Fruit fly (Drosophila melanogaster): Measurements from ENCODE around the gene CG13731.

Gene CG13731

DNA sequence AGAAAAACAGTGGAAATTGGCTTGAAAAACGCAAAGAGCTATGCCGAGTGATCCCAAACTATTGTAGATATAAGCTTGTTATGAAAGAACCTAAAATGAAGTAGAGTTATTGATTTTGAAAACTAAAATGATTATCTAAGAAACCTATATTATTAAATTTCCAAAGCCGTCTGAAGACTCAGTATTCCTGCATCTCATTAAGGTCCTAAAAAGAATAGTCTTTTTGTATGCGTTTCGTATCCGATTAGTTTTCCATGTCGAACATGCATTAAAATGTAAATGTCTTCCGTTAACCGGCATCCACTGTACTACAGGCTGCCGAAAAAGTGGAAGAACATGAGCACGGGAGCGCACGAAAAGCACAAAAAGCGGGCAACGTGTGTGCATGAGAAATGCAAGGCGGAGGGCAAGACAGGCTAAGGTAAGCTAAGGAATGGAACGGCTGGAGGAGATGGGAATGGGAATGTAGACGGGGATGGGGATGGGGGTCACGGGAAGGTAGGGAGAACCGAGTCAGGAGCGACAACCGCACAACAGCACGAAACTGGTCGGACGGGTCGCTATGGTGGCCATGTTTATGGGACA is 31.9 kb upstream of the CG13731 start:
- no peak for TF ChIP-seq CrebA (GFP tag; optimal IDR thresholded peaks at IDR 0.05; ENCODE audit: borderline replicate concordance)
- peak; percentile 80 for TF ChIP-seq woc (GFP tag; optimal IDR thresholded peaks at IDR 0.05)
- no peak for TF ChIP-seq tai (GFP tag; optimal IDR thresholded peaks at IDR 0.05)
- peak; percentile 86 for TF ChIP-seq psq (GFP tag; optimal IDR thresholded peaks at IDR 0.05)
- TF ChIP-seq dmrt93B (GFP tag; optimal IDR thresholded peaks at IDR 0.05): peak; percentile 23
- TF ChIP-seq fru (GFP tag; optimal IDR thresholded peaks at IDR 0.05): peak; percentile 83
- no peak for TF ChIP-seq Mio (GFP tag; optimal IDR thresholded peaks at IDR 0.05)
- no peak for TF ChIP-seq Rel (GFP tag; optimal IDR thresholded peaks at IDR 0.05)
- peak; percentile 7 for TF ChIP-seq Rel (tag; optimal IDR thresholded peaks at IDR 0.05)
- TF ChIP-seq Dfd (GFP tag; optimal IDR thresholded peaks at IDR 0.05): no peak
- no peak for TF ChIP-seq Hr83 (GFP tag; optimal IDR thresholded peaks at IDR 0.05; ENCODE audit: poor library complexity, severe bottlenecking)
- TF ChIP-seq Hr78 (GFP tag; optimal IDR thresholded peaks at IDR 0.05): no peak
- TF ChIP-seq br (GFP tag; optimal IDR thresholded peaks at IDR 0.05): peak; percentile 78
- TF ChIP-seq jim (GFP tag; optimal IDR thresholded peaks at IDR 0.05): peak; percentile 3
- no peak for TF ChIP-seq pan (optimal IDR thresholded peaks at IDR 0.05)
- TF ChIP-seq ey (GFP tag; optimal IDR thresholded peaks at IDR 0.05): peak; percentile 62
- peak; percentile 60 for TF ChIP-seq rgr (GFP tag; optimal IDR thresholded peaks at IDR 0.05)
- no peak for TF ChIP-seq sv (GFP tag; optimal IDR thresholded peaks at IDR 0.05)
- TF ChIP-seq OdsH (GFP tag; optimal IDR thresholded peaks at IDR 0.05): peak; percentile 79
- no peak for TF ChIP-seq Jra (GFP tag; optimal IDR thresholded peaks at IDR 0.05)
- no peak for TF ChIP-seq dsf (GFP tag; optimal IDR thresholded peaks at IDR 0.05; ENCODE audit: borderline replicate concordance)
- TF ChIP-seq Abd-B (GFP tag; optimal IDR thresholded peaks at IDR 0.05): no peak
- TF ChIP-seq lola (GFP tag; optimal IDR thresholded peaks at IDR 0.05): no peak
- TF ChIP-seq N (GFP tag; optimal IDR thresholded peaks at IDR 0.05): no peak
- peak; percentile 5 to 59 for TF ChIP-seq dl (GFP tag; optimal IDR thresholded peaks at IDR 0.05; ENCODE audit: insufficient read depth in 1 of 2, partially characterized antibody in 2 of 2)
- peak; percentile 72 for TF ChIP-seq Sp1 (GFP tag; optimal IDR thresholded peaks at IDR 0.05)
- no peak for TF ChIP-seq Myc (optimal IDR thresholded peaks at IDR 0.05)
- no peak for TF ChIP-seq CG9705 (GFP tag; optimal IDR thresholded peaks at IDR 0.05)
- TF ChIP-seq HLH106 (tag; optimal IDR thresholded peaks at IDR 0.05): peak; percentile 71
- peak; percentile 65 for TF ChIP-seq h (GFP tag; optimal IDR thresholded peaks at IDR 0.05)
- peak; percentile 4 for TF ChIP-seq sage (GFP tag; optimal IDR thresholded peaks at IDR 0.05)
- TF ChIP-seq CG32264 (GFP tag; optimal IDR thresholded peaks at IDR 0.05): peak; percentile 45
- peak; percentile 31 for TF ChIP-seq brk (GFP tag; optimal IDR thresholded peaks at IDR 0.05)
- TF ChIP-seq GATAd (GFP tag; optimal IDR thresholded peaks at IDR 0.05): no peak
- TF ChIP-seq Dif (GFP tag; optimal IDR thresholded peaks at IDR 0.05; ENCODE audit: partially characterized antibody): peak; percentile 82
- TF ChIP-seq Vsx2 (GFP tag; optimal IDR thresholded peaks at IDR 0.05; ENCODE audit: partially characterized antibody): no peak
- peak; percentile 34 for TF ChIP-seq Hnf4 (GFP tag; optimal IDR thresholded peaks at IDR 0.05)
- peak in 1 of 2 experiments; percentile 77 for TF ChIP-seq foxo (GFP tag; optimal IDR thresholded peaks at IDR 0.05)
- TF ChIP-seq usp (GFP tag; optimal IDR thresholded peaks at IDR 0.05): no peak

DNA sequence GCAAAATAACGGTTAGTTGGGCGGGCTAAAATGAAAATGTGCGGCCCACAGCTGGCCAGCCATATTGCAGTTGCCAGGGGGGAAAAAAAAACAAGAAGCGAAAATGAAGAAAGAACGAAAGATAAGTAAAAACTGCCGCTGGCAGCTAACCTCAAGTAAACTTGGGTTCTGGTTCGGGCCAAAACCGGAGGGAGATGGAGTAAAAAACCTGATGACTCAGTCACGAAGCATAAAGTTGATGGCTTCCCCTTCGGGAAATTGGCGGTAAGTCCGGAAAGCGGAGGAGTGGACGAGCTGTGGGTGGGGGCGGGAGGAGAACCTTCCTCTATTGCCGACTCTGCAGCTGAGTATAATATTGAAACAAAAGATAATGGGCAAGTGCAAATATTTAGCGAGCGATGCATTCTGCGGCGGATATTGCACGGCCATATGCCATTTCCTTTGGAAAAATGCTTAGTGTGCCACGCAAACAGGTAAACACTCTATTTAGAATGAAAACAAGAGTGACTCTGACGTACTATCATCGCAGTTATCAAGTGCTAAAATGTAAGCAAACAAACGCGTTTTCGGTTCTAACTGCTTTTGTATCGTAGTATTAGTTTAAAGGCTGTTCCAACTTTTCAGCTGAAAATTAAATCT is 30.5 kb upstream of the CG13731 start:
- peak; percentile 48 for TF ChIP-seq psq (GFP tag; optimal IDR thresholded peaks at IDR 0.05)
- no peak for TF ChIP-seq Rel (GFP tag; optimal IDR thresholded peaks at IDR 0.05)
- peak; percentile 2 for TF ChIP-seq Rel (tag; optimal IDR thresholded peaks at IDR 0.05)
- TF ChIP-seq jim (GFP tag; optimal IDR thresholded peaks at IDR 0.05): no peak
- no peak for TF ChIP-seq HLH106 (tag; optimal IDR thresholded peaks at IDR 0.05)
